Fruit fly (Drosophila melanogaster) whole organism, wandering third instar larva: ENCODE results near the gene CG13375.

Experiments used
- Abd-B ChIP-seq: fragments of >200 bp; optimal IDR thresholded peaks from 2 replicates; lab custom pipeline; 2017; ENCODE audit warnings: missing biosample characterization, missing genetic modification characterization
- CG32264 ChIP-seq: fragments of 200-800 bp; sonication (Bioruptor generic); optimal IDR thresholded peaks from 2 replicates; lab custom pipeline; 2016; ENCODE audit warnings: missing biosample characterization, missing genetic modification characterization
- CG9705 ChIP-seq: fragments of 200-800 bp; sonication (Bioruptor generic); optimal IDR thresholded peaks from 2 replicates; lab custom pipeline; 2018; ENCODE audit warnings: missing biosample characterization, mild to moderate bottlenecking, missing genetic modification characterization
- CrebA ChIP-seq: fragments of 200-800 bp; sonication (Bioruptor generic); optimal IDR thresholded peaks from 2 replicates; lab custom pipeline; 2016; ENCODE audit warnings: missing biosample characterization, mild to moderate bottlenecking, missing genetic modification characterization, borderline replicate concordance
- Dfd ChIP-seq: fragments of >200 bp; optimal IDR thresholded peaks from 2 replicates; lab custom pipeline; 2017; ENCODE audit warnings: missing biosample characterization, missing genetic modification characterization
- Dif ChIP-seq: fragments of 200-275, 200-300 bp; sonication (Bioruptor generic); optimal IDR thresholded peaks from 2 replicates; lab custom pipeline; 2018; ENCODE audit warnings: missing biosample characterization, missing genetic modification characterization; ENCODE audit not compliant: partially characterized antibody
- GATAd ChIP-seq: sonication (Bioruptor generic); optimal IDR thresholded peaks from 2 replicates; lab custom pipeline; 2016; ENCODE audit warnings: missing biosample characterization, missing genetic modification characterization
- HLH106 ChIP-seq: fragments of 200-800 bp; optimal IDR thresholded peaks from 3 replicates; lab custom pipeline; 2019; ENCODE audit warnings: missing biosample characterization, mild to moderate bottlenecking, missing genetic modification characterization, moderate library complexity
- Hnf4 ChIP-seq: fragments of 200-800 bp; sonication (Bioruptor generic); optimal IDR thresholded peaks from 2 replicates; lab custom pipeline; 2016; ENCODE audit warnings: missing biosample characterization, mild to moderate bottlenecking, missing genetic modification characterization
- Hr78 ChIP-seq: fragments of >200 bp; optimal IDR thresholded peaks from 2 replicates; lab custom pipeline; 2017; ENCODE audit warnings: missing biosample characterization, missing genetic modification characterization
- Hr83 ChIP-seq: fragments of 200-300 bp; sonication (Bioruptor generic); optimal IDR thresholded peaks from 2 replicates; lab custom pipeline; 2016; ENCODE audit warnings: missing biosample characterization, mild to moderate bottlenecking, missing genetic modification characterization, moderate library complexity; ENCODE audit not compliant: poor library complexity, severe bottlenecking
- Jra ChIP-seq: sonication (Bioruptor generic); optimal IDR thresholded peaks from 2 replicates; lab custom pipeline; 2016; ENCODE audit warnings: missing biosample characterization, missing genetic modification characterization
- Mio ChIP-seq: sonication (Bioruptor generic); optimal IDR thresholded peaks from 2 replicates; lab custom pipeline; 2016; ENCODE audit warnings: missing biosample characterization, missing genetic modification characterization
- Myc ChIP-seq: fragments of >200 bp; optimal IDR thresholded peaks from 2 replicates; lab custom pipeline; 2017
- N ChIP-seq: fragments of >200 bp; optimal IDR thresholded peaks from 2 replicates; lab custom pipeline; 2018; ENCODE audit warnings: missing biosample characterization, missing external identifiers, missing genetic modification characterization
- OdsH ChIP-seq: fragments of 200-800 bp; sonication (Bioruptor generic); optimal IDR thresholded peaks from 2 replicates; lab custom pipeline; 2016; ENCODE audit warnings: missing biosample characterization, mild to moderate bottlenecking, missing genetic modification characterization
- Rel ChIP-seq, 2 experiments: fragments of 200-800 bp; sonication (Bioruptor generic) in 1 of 2; optimal IDR thresholded peaks; 2 replicates in 1 of 2; 3 replicates in 1 of 2; lab custom pipeline; 2016 to 2019; ENCODE audit warnings: mild to moderate bottlenecking in 2 of 2, missing biosample characterization in 2 of 2, missing genetic modification characterization in 2 of 2, moderate library complexity in 1 of 2
- Sp1 ChIP-seq: fragments of 200-800 bp; sonication (Bioruptor generic); optimal IDR thresholded peaks from 3 replicates; lab custom pipeline; 2019; ENCODE audit warnings: missing biosample characterization, mild to moderate bottlenecking, missing genetic modification characterization, moderate library complexity
- Vsx2 ChIP-seq: fragments of 200-300, 225-300 bp; sonication (Bioruptor generic); optimal IDR thresholded peaks from 2 replicates; lab custom pipeline; 2018; ENCODE audit warnings: missing biosample characterization, missing genetic modification characterization; ENCODE audit not compliant: partially characterized antibody
- br ChIP-seq: fragments of 200-800 bp; sonication (Bioruptor generic); optimal IDR thresholded peaks from 2 replicates; lab custom pipeline; 2016; ENCODE audit warnings: missing biosample characterization, missing genetic modification characterization
- brk ChIP-seq: fragments of 200-800 bp; sonication (Bioruptor generic); optimal IDR thresholded peaks from 2 replicates; lab custom pipeline; 2016; ENCODE audit warnings: missing biosample characterization, mild to moderate bottlenecking, missing genetic modification characterization
- dl ChIP-seq, 2 experiments: fragments of 175-275, 200-275 bp in 1 of 2; fragments of 200-275 bp in 1 of 2; sonication (Bioruptor generic); optimal IDR thresholded peaks; lab custom pipeline; 2018; ENCODE audit warnings: mild to moderate bottlenecking in 2 of 2, missing biosample characterization in 2 of 2, missing genetic modification characterization in 2 of 2, moderate library complexity in 2 of 2; ENCODE audit not compliant: partially characterized antibody in 2 of 2, insufficient read depth in 1 of 2
- dmrt93B ChIP-seq: fragments of 200-800 bp; sonication (Bioruptor generic); optimal IDR thresholded peaks from 2 replicates; lab custom pipeline; 2018; ENCODE audit warnings: missing biosample characterization, mild to moderate bottlenecking, missing genetic modification characterization
- dsf ChIP-seq: sonication (Bioruptor generic); optimal IDR thresholded peaks from 2 replicates; lab custom pipeline; 2016; ENCODE audit warnings: missing biosample characterization, missing genetic modification characterization, borderline replicate concordance
- ey ChIP-seq: fragments of 200-800 bp; sonication (Bioruptor generic); optimal IDR thresholded peaks from 2 replicates; lab custom pipeline; 2016; ENCODE audit warnings: missing biosample characterization, missing genetic modification characterization
- foxo ChIP-seq, 2 experiments: fragments of 200-800 bp; sonication (Bioruptor generic); optimal IDR thresholded peaks; 2 replicates in 1 of 2; 3 replicates in 1 of 2; lab custom pipeline; 2016 to 2017; ENCODE audit warnings: missing biosample characterization in 2 of 2, missing genetic modification characterization in 2 of 2
- fru ChIP-seq: fragments of 200-800 bp; sonication (Bioruptor generic); optimal IDR thresholded peaks from 3 replicates; lab custom pipeline; 2016; ENCODE audit warnings: missing biosample characterization, mild to moderate bottlenecking, missing genetic modification characterization
- h ChIP-seq: fragments of 200-800 bp; sonication (Bioruptor generic); optimal IDR thresholded peaks from 3 replicates; lab custom pipeline; 2016; ENCODE audit warnings: missing biosample characterization, mild to moderate bottlenecking, missing genetic modification characterization
- jim ChIP-seq: fragments of 175-275, 200-325 bp; sonication (Bioruptor generic); optimal IDR thresholded peaks from 2 replicates; lab custom pipeline; 2016; ENCODE audit warnings: missing biosample characterization, mild to moderate bottlenecking, missing genetic modification characterization
- lola ChIP-seq: fragments of >200 bp; optimal IDR thresholded peaks from 2 replicates; lab custom pipeline; 2017; ENCODE audit warnings: missing biosample characterization, missing genetic modification characterization
- pan ChIP-seq: fragments of >200 bp; optimal IDR thresholded peaks from 2 replicates; lab custom pipeline; 2017
- psq ChIP-seq: fragments of 200-800 bp; sonication (Bioruptor generic); optimal IDR thresholded peaks from 3 replicates; lab custom pipeline; 2017; ENCODE audit warnings: missing biosample characterization, mild to moderate bottlenecking, missing genetic modification characterization, moderate library complexity
- rgr ChIP-seq: fragments of 200-800 bp; sonication (Bioruptor generic); optimal IDR thresholded peaks from 3 replicates; lab custom pipeline; 2016; ENCODE audit warnings: missing biosample characterization, mild to moderate bottlenecking, missing genetic modification characterization
- sage ChIP-seq: fragments of 200-800 bp; sonication (Bioruptor generic); optimal IDR thresholded peaks from 2 replicates; lab custom pipeline; 2016; ENCODE audit warnings: missing biosample characterization, mild to moderate bottlenecking, missing genetic modification characterization
- sv ChIP-seq: fragments of 200-800 bp; sonication (Bioruptor generic); optimal IDR thresholded peaks from 3 replicates; lab custom pipeline; 2016; ENCODE audit warnings: missing biosample characterization, missing genetic modification characterization
- tai ChIP-seq: sonication (Bioruptor generic); optimal IDR thresholded peaks from 2 replicates; lab custom pipeline; 2016; ENCODE audit warnings: missing biosample characterization, missing genetic modification characterization
- usp ChIP-seq: fragments of >200 bp; optimal IDR thresholded peaks from 2 replicates; lab custom pipeline; 2017; ENCODE audit warnings: missing biosample characterization, missing genetic modification characterization
- woc ChIP-seq: sonication (Bioruptor generic); optimal IDR thresholded peaks from 2 replicates; lab custom pipeline; 2016; ENCODE audit warnings: missing biosample characterization, mild to moderate bottlenecking, missing genetic modification characterization

Gene CG13375

DNA sequence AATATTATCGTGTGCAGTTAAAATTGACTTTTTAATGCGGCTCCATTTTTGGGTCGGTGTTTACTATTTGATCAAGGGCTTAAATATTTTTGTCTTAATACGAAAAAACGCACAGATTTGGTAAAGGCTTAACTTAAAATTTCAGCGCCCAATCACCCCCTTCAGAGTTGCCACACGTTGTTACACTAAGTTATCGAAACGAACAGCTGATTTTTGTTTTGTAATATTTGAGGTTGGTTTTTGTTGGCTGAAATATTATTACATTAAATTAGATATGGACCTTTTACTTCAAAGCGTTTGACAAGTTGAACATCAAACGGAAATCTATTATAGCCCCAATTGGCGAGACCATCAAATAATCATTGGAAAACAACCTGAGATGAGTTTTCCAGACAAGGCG lies 40.1 kb downstream of the CG13375 start, which contains the start of gene CG42376:
Gene CG42376 (plus strand): TSS at position 187 of the 400 bp plus-strand sequence.
- TF ChIP-seq Hnf4 (GFP tag; lab: Kevin White, UChicago) (no peak), tai (GFP tag; lab: Kevin White, UChicago) (no peak)

DNA sequence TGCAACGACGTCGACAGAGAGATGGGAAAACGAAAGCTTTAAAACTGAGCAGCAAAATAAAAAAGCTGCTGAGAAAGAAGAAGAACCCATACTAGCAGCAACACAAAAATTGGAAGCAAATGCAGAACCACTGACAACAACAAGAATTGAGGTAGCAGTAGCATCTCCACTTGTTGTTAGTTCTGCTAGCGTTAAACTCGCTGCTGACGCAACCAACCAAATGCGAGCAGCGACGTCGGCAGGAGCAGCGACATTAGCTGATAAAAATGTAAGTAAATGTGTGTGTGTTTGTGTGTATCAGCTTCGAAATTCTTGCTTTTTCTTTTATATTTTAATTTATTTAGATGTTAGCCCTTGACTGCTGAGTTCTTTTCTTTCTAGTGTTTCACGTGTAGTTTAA lies 47.4 kb downstream of the CG13375 start:
- TF ChIP-seq Hr78 (no peak), Hr83 (GFP tag; lab: Kevin White, UChicago) (no peak), OdsH (no peak), psq (no peak), brk (GFP tag; lab: Kevin White, UChicago) (no peak), fru (GFP tag; lab: Kevin White, UChicago) (no peak), Jra (GFP tag; lab: Kevin White, UChicago) (no peak), HLH106 (tag; lab: Kevin White, UChicago) (no peak), woc (no peak), CrebA (GFP tag; lab: Kevin White, UChicago) (no peak), Hnf4 (GFP tag; lab: Kevin White, UChicago) (no peak)

- TF ChIP-seq Hr83 (GFP tag; lab: Kevin White, UChicago) (peak; percentile 39), dsf (GFP tag; lab: Kevin White, UChicago) (no peak), GATAd (GFP tag; lab: Kevin White, UChicago) (no peak), OdsH (peak; percentile 13), h (GFP tag; lab: Kevin White, UChicago) (peak; percentile 44), lola (GFP tag; lab: Kevin White, UChicago) (no peak), psq (peak; percentile 20), jim (no peak), Dfd (GFP tag; lab: Kevin White, UChicago) (no peak), Dif (GFP tag; lab: Kevin White, UChicago) (no peak), ey (no peak), rgr (peak; percentile 47), Vsx2 (GFP tag; lab: Kevin White, UChicago) (no peak), dl (GFP tag; optimal IDR thresholded peaks at IDR 0.05; lab: Kevin White, UChicago; ENCODE audit: insufficient read depth in 1 of 2, partially characterized antibody in 2 of 2) (no peak), HLH106 (tag; lab: Kevin White, UChicago) (peak; percentile 34), Myc (lab: Kevin White, UChicago) (peak; percentile 20), sv (GFP tag; lab: Kevin White, UChicago) (peak; percentile 10), Rel (GFP tag; optimal IDR thresholded peaks at IDR 0.05; lab: Kevin White, UChicago) (no peak), Rel (tag; optimal IDR thresholded peaks at IDR 0.05; lab: Kevin White, UChicago) (peak; percentile 91), Sp1 (GFP tag; lab: Kevin White, UChicago) (peak; percentile 20), Hnf4 (GFP tag; lab: Kevin White, UChicago) (no peak), Mio (no peak), foxo (GFP tag; optimal IDR thresholded peaks at IDR 0.05; lab: Kevin White, UChicago) (peak in 1 of 2 experiments; percentile 32), br (GFP tag; lab: Kevin White, UChicago) (peak; percentile 26), usp (no peak), brk (GFP tag; lab: Kevin White, UChicago) (peak; percentile 39), Jra (GFP tag; lab: Kevin White, UChicago) (no peak), Abd-B (no peak), sage (GFP tag; lab: Kevin White, UChicago) (no peak), tai (GFP tag; lab: Kevin White, UChicago) (peak; percentile 24), CG9705 (GFP tag; lab: Kevin White, UChicago) (peak; percentile 14), CG32264 (GFP tag; lab: Kevin White, UChicago) (no peak), CrebA (GFP tag; lab: Kevin White, UChicago) (no peak), fru (GFP tag; lab: Kevin White, UChicago) (peak; percentile 29), woc (no peak), Hr78 (no peak), pan (lab: Kevin White, UChicago) (no peak), dmrt93B (no peak), N (no peak)
- TF ChIP-seq, all 38 proteins: peak for 16
Observed at dm6 chrX:245802-246201, 49.0 kb downstream of the CG13375 start, which contains the start of the genes CG3038 and G9a. TSS of gene CG3038 (minus strand) at chrX:245856. TSS of gene G9a (plus strand) at chrX:245978.
